Worm (Caenorhabditis elegans): ENCODE measurements around the gene ints-6.

- TF ChIP-seq ztf-23 (GFP tag; IDR thresholded peaks at IDR 0.05), result no peak
- TF ChIP-seq med-1 (GFP tag; optimal IDR thresholded peaks at IDR 0.05; ENCODE audit: insufficient read depth), result no peak
- no peak for TF ChIP-seq ztf-29 (GFP tag; IDR thresholded peaks at IDR 0.05)
- TF ChIP-seq ref-1 (GFP tag; conservative IDR thresholded peaks at IDR 0.05), result no peak
- TF ChIP-seq flt-1 (GFP tag; IDR thresholded peaks at IDR 0.05), result no peak
- TF ChIP-seq cog-1 (tag; optimal IDR thresholded peaks at IDR 0.05), result no peak
- TF ChIP-seq klf-2 (GFP tag; conservative IDR thresholded peaks at IDR 0.05), result no peak
Measured at ce11 chrIV:8737354-8737753, 45.8 kb downstream of the ints-6 start.

All from whole organism, midembryonic.